ENCODE assay signal across 3 fruit fly cellular contexts in the genomic region with DNA sequence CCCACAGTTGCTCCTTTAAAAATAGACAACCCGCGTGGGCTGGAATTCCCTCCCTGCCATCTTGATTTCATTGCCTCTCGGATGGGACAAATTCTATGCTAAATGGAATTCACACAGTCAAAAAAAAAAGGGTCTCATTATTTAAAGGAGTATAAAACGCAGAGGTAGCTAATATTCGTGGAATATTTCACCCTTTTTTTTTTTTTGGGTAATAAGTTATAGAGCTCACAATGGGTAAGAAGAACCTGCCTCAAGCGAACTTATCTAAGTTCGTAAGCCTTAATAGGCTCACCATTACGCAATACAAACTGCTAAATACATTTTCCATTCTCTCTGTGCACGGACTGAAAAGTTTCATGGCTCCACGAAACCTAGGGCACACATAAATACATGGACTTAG.
TF ChIP-seq lines count a peak whose summit lies in the region.

No protein-coding gene starts in this region.

- no peak for TF ChIP-seq CTCF in whole organism, embryonic (GFP tag; optimal IDR thresholded peaks at IDR 0.05; lab: Kevin White, UChicago)

TF ChIP-seq in whole organism, embryonic, 481 proteins besides CTCF, POLR2A, EP300 and RAD21 (continues in another document):
- no peak for TF ChIP-seq luna (GFP tag; optimal IDR thresholded peaks at IDR 0.05; lab: Kevin White, UChicago)
- no peak for TF ChIP-seq tin (GFP tag; optimal IDR thresholded peaks at IDR 0.05; lab: Kevin White, UChicago)
- no peak for TF ChIP-seq CG8944 (GFP tag; optimal IDR thresholded peaks at IDR 0.05; lab: Kevin White, UChicago)
- TF ChIP-seq al (GFP tag; IDR thresholded peaks at IDR 0.05; lab: Robert Waterston, UW) = no peak
- peak; percentile 49 for TF ChIP-seq Meics (GFP tag; optimal IDR thresholded peaks at IDR 0.05; lab: Kevin White, UChicago)
- TF ChIP-seq Hr51 (GFP tag; optimal IDR thresholded peaks at IDR 0.05; lab: Kevin White, UChicago) = peak in 1 of 2 experiments; percentile 27
- peak; percentile 26 for TF ChIP-seq NfI (GFP tag; optimal IDR thresholded peaks at IDR 0.05; lab: Kevin White, UChicago)
- TF ChIP-seq gem (tag; optimal IDR thresholded peaks at IDR 0.05; lab: Kevin White, UChicago) = peak; percentile 28
- TF ChIP-seq CG1233 (GFP tag; optimal IDR thresholded peaks at IDR 0.05; lab: Kevin White, UChicago) = no peak
- TF ChIP-seq cwo (GFP tag; optimal IDR thresholded peaks at IDR 0.05; lab: Kevin White, UChicago) = peak; percentile 21
- TF ChIP-seq slbo (GFP tag; IDR thresholded peaks at IDR 0.05; lab: Robert Waterston, UW) = peak; percentile 53; the same call in 1 of the 2 replicates
- no peak for TF ChIP-seq kni (GFP tag; optimal IDR thresholded peaks at IDR 0.05; lab: Kevin White, UChicago)
- no peak for TF ChIP-seq CG14710 (tag; optimal IDR thresholded peaks at IDR 0.05; lab: Kevin White, UChicago)
- peak; percentile 41 for TF ChIP-seq caup (GFP tag; optimal IDR thresholded peaks at IDR 0.05; lab: Kevin White, UChicago; ENCODE audit: severe bottlenecking)
- TF ChIP-seq Ptx1 (GFP tag; IDR thresholded peaks at IDR 0.05; lab: Robert Waterston, UW) = 0 out of 2 replicates have a peak, but pooled peaks have one; percentile 26
- no peak for TF ChIP-seq CG16815 (GFP tag; optimal IDR thresholded peaks at IDR 0.05; lab: Kevin White, UChicago)
- TF ChIP-seq CG30403 (GFP tag; optimal IDR thresholded peaks at IDR 0.05; lab: Kevin White, UChicago) = no peak
- TF ChIP-seq CG1024 (GFP tag; IDR thresholded peaks at IDR 0.05; lab: Robert Waterston, UW) = no peak
- no peak for TF ChIP-seq ap (GFP tag; IDR thresholded peaks at IDR 0.05; lab: Robert Waterston, UW)
- no peak for TF ChIP-seq CG14014 (GFP tag; IDR thresholded peaks at IDR 0.05; lab: Robert Waterston, UW)
- peak; percentile 56 for TF ChIP-seq Fer1 (GFP tag; optimal IDR thresholded peaks at IDR 0.05; lab: Kevin White, UChicago)
- peak; percentile 1 for TF ChIP-seq odd (GFP tag; optimal IDR thresholded peaks at IDR 0.05; lab: Kevin White, UChicago)
- peak; percentile 38 for TF ChIP-seq lab (GFP tag; optimal IDR thresholded peaks at IDR 0.05; lab: Kevin White, UChicago)
- no peak for TF ChIP-seq CG3163 (GFP tag; optimal IDR thresholded peaks at IDR 0.05; lab: Kevin White, UChicago)
- 0 out of 3 replicates have a peak, but pooled peaks have one; percentile 45 for TF ChIP-seq dysf (GFP tag; IDR thresholded peaks at IDR 0.05; lab: Robert Waterston, UW)
- TF ChIP-seq grau (tag; optimal IDR thresholded peaks at IDR 0.05; lab: Kevin White, UChicago) = peak; percentile 16
- peak; percentile 8 for TF ChIP-seq zf30C (GFP tag; optimal IDR thresholded peaks at IDR 0.05; lab: Kevin White, UChicago)
- no peak for TF ChIP-seq Kr (GFP tag; optimal IDR thresholded peaks at IDR 0.05; lab: Kevin White, UChicago)

TF ChIP-seq in whole organism, prepupa, 60 proteins besides CTCF, POLR2A, EP300 and RAD21 (continues in another document):
- peak; percentile 25 for TF ChIP-seq CG10669 (GFP tag; optimal IDR thresholded peaks at IDR 0.05; lab: Kevin White, UChicago)
- TF ChIP-seq achi (GFP tag; optimal IDR thresholded peaks at IDR 0.05; lab: Kevin White, UChicago) = no peak
- no peak for TF ChIP-seq vri (GFP tag; optimal IDR thresholded peaks at IDR 0.05; lab: Kevin White, UChicago)
- no peak for TF ChIP-seq dsx (GFP tag; optimal IDR thresholded peaks at IDR 0.05; lab: Kevin White, UChicago; ENCODE audit: poor library complexity, severe bottlenecking)
- TF ChIP-seq ss (GFP tag; optimal IDR thresholded peaks at IDR 0.05; lab: Kevin White, UChicago) = no peak
- no peak for TF ChIP-seq fd59A (GFP tag; optimal IDR thresholded peaks at IDR 0.05; lab: Kevin White, UChicago)
- no peak for TF ChIP-seq Hr39 (GFP tag; optimal IDR thresholded peaks at IDR 0.05; lab: Kevin White, UChicago)
- peak; percentile 37 for TF ChIP-seq CG10631 (GFP tag; optimal IDR thresholded peaks at IDR 0.05; lab: Kevin White, UChicago)
- no peak for TF ChIP-seq Sox15 (GFP tag; optimal IDR thresholded peaks at IDR 0.05; lab: Kevin White, UChicago)
- TF ChIP-seq CG6163 (GFP tag; IDR thresholded peaks at IDR 0.05; lab: Robert Waterston, UW) = no peak
- TF ChIP-seq CG11294 (GFP tag; IDR thresholded peaks at IDR 0.05; lab: Robert Waterston, UW) = no peak
- TF ChIP-seq CG8632 (GFP tag; optimal IDR thresholded peaks at IDR 0.05; lab: Kevin White, UChicago) = no peak
- TF ChIP-seq CG6808 (GFP tag; optimal IDR thresholded peaks at IDR 0.05; lab: Kevin White, UChicago) = peak; percentile 6
- no peak for TF ChIP-seq CG11902 (GFP tag; optimal IDR thresholded peaks at IDR 0.05; lab: Kevin White, UChicago)
- TF ChIP-seq CG11762 (GFP tag; optimal IDR thresholded peaks at IDR 0.05; lab: Kevin White, UChicago; ENCODE audit: insufficient read depth) = no peak
- TF ChIP-seq topi (GFP tag; optimal IDR thresholded peaks at IDR 0.05; lab: Kevin White, UChicago) = no peak
- no peak for TF ChIP-seq CG8319 (GFP tag; optimal IDR thresholded peaks at IDR 0.05; lab: Kevin White, UChicago)
- TF ChIP-seq Eip78C (GFP tag; lab: Kevin White, UChicago) = peak; percentile 55
- TF ChIP-seq Ets96B (tag; optimal IDR thresholded peaks at IDR 0.05; lab: Kevin White, UChicago) = peak; percentile 6
- no peak for TF ChIP-seq Gug (GFP tag; IDR thresholded peaks at IDR 0.05; lab: Robert Waterston, UW)
- no peak for TF ChIP-seq Sox102F (GFP tag; optimal IDR thresholded peaks at IDR 0.05; lab: Kevin White, UChicago)
- peak; percentile 16 for TF ChIP-seq spab (GFP tag; optimal IDR thresholded peaks at IDR 0.05; lab: Kevin White, UChicago)
- TF ChIP-seq CG6792 (GFP tag; optimal IDR thresholded peaks at IDR 0.05; lab: Kevin White, UChicago) = no peak
- peak; percentile 12 for TF ChIP-seq Hr4 (GFP tag; optimal IDR thresholded peaks at IDR 0.05; lab: Kevin White, UChicago)
- TF ChIP-seq OdsH (GFP tag; optimal IDR thresholded peaks at IDR 0.05; lab: Kevin White, UChicago) = peak; percentile 14
- no peak for TF ChIP-seq CG16779 (tag; optimal IDR thresholded peaks at IDR 0.05; lab: Kevin White, UChicago)
- peak in 1 of 2 experiments; percentile 10 for TF ChIP-seq salr (GFP tag; optimal IDR thresholded peaks at IDR 0.05; lab: Kevin White, UChicago)
- TF ChIP-seq Eip93F (GFP tag; optimal IDR thresholded peaks at IDR 0.05; lab: Kevin White, UChicago) = no peak
- TF ChIP-seq acj6 (GFP tag; optimal IDR thresholded peaks at IDR 0.05; lab: Kevin White, UChicago) = no peak
- TF ChIP-seq lz (GFP tag; optimal IDR thresholded peaks at IDR 0.05; lab: Kevin White, UChicago) = no peak
- TF ChIP-seq CG6276 (GFP tag; optimal IDR thresholded peaks at IDR 0.05; lab: Kevin White, UChicago) = no peak
- TF ChIP-seq Ets21C (GFP tag; optimal IDR thresholded peaks at IDR 0.05; lab: Kevin White, UChicago) = no peak

TF ChIP-seq in whole organism, pupa, 21 proteins besides CTCF, POLR2A, EP300 and RAD21:
- TF ChIP-seq CG8159 (tag; optimal IDR thresholded peaks at IDR 0.05; lab: Kevin White, UChicago) = peak; percentile 56
- TF ChIP-seq CG9948 (tag; optimal IDR thresholded peaks at IDR 0.05; lab: Kevin White, UChicago) = peak; percentile 33
- peak; percentile 26 for TF ChIP-seq CG15710 (tag; optimal IDR thresholded peaks at IDR 0.05; lab: Kevin White, UChicago)
- TF ChIP-seq EcR (GFP tag; optimal IDR thresholded peaks at IDR 0.05; lab: Kevin White, UChicago) = no peak
- no peak for TF ChIP-seq gl (tag; optimal IDR thresholded peaks at IDR 0.05; lab: Kevin White, UChicago)
- TF ChIP-seq CG12605 (GFP tag; IDR thresholded peaks at IDR 0.05; lab: Robert Waterston, UW) = no peak
- no peak for TF ChIP-seq CG8301 (tag; optimal IDR thresholded peaks at IDR 0.05; lab: Kevin White, UChicago)
- TF ChIP-seq CG17806 (tag; optimal IDR thresholded peaks at IDR 0.05; lab: Kevin White, UChicago) = peak; percentile 32
- TF ChIP-seq D1 (tag; optimal IDR thresholded peaks at IDR 0.05; lab: Kevin White, UChicago) = no peak
- no peak for TF ChIP-seq rn (GFP tag; IDR thresholded peaks at IDR 0.05; lab: Robert Waterston, UW)
- no peak for TF ChIP-seq CG34367 (tag; optimal IDR thresholded peaks at IDR 0.05; lab: Kevin White, UChicago)
- no peak for TF ChIP-seq CG13204 (GFP tag; optimal IDR thresholded peaks at IDR 0.05; lab: Kevin White, UChicago)
- no peak for TF ChIP-seq CG32121 (GFP tag; IDR thresholded peaks at IDR 0.05; lab: Robert Waterston, UW)
- peak; percentile 28 for TF ChIP-seq Pif1A (GFP tag; optimal IDR thresholded peaks at IDR 0.05; lab: Kevin White, UChicago)
- TF ChIP-seq CG14655 (GFP tag; optimal IDR thresholded peaks at IDR 0.05; lab: Kevin White, UChicago) = peak; percentile 36
TF ChIP-seq in whole organism, pupa: peak in this region for 6.
